Fruit fly (Drosophila melanogaster): ENCODE results near the gene Nepl8.
A peak's percentile ranks its signal among the peaks of the same experiment; 100 is the strongest.

Gene Nepl8

dm6 chr2L:16521345-16522285 is 33.7 kb downstream of the Nepl8 start (continued):
- TF ChIP-seq crp (GFP tag; optimal IDR thresholded peaks at IDR 0.05) = peak in 1 of 2 experiments; percentile 46
- TF ChIP-seq CG18764 (GFP tag; optimal IDR thresholded peaks at IDR 0.05) = peak; percentile 75
- TF ChIP-seq Atf6 (GFP tag; IDR thresholded peaks at IDR 0.05) = peak; percentile 80
- peak; percentile 76; the same call in 1 of the 2 replicates for TF ChIP-seq CG14014 (GFP tag; IDR thresholded peaks at IDR 0.05)
- TF ChIP-seq H15 (GFP tag; IDR thresholded peaks at IDR 0.05) = 0 out of 3 replicates have a peak, but pooled peaks have one; percentile 47
- peak; percentile 91 for TF ChIP-seq Sox100B (GFP tag; optimal IDR thresholded peaks at IDR 0.05)
- TF ChIP-seq danr (GFP tag; IDR thresholded peaks at IDR 0.05) = peak; percentile 34; the same call in 1 of the 2 replicates
- TF ChIP-seq tgo (GFP tag; IDR thresholded peaks at IDR 0.05) = peak; percentile 63; the same call in 2 of the 3 replicates
- TF ChIP-seq CG1602 (GFP tag; optimal IDR thresholded peaks at IDR 0.05) = peak; percentile 67
- TF ChIP-seq Nf-YB (GFP tag; optimal IDR thresholded peaks at IDR 0.05) = peak; percentile 81
- peak; percentile 68 for TF ChIP-seq pros (GFP tag; optimal IDR thresholded peaks at IDR 0.05)
- TF ChIP-seq CG9932 (GFP tag; IDR thresholded peaks at IDR 0.05) = 0 out of 2 replicates have a peak, but pooled peaks have one; percentile 6
- TF ChIP-seq E2f2 (GFP tag; IDR thresholded peaks at IDR 0.05) = peak; percentile 39; the same call in 1 of the 2 replicates
- TF ChIP-seq Adf1 (GFP tag; IDR thresholded peaks at IDR 0.05) = peak; percentile 80
- TF ChIP-seq CG31224 (GFP tag; IDR thresholded peaks at IDR 0.05) = no peak
- no peak for TF ChIP-seq tna (GFP tag; IDR thresholded peaks at IDR 0.05; ENCODE audit: partially characterized antibody)
- peak; percentile 83 for TF ChIP-seq Blimp-1 (GFP tag; optimal IDR thresholded peaks at IDR 0.05)
- TF ChIP-seq slou (GFP tag; optimal IDR thresholded peaks at IDR 0.05) = peak; percentile 39
- TF ChIP-seq luna (GFP tag; optimal IDR thresholded peaks at IDR 0.05) = peak; percentile 22
- peak; percentile 81 for TF ChIP-seq gem (tag; optimal IDR thresholded peaks at IDR 0.05)
- no peak for TF ChIP-seq CG11085 (GFP tag; IDR thresholded peaks at IDR 0.05)
- TF ChIP-seq CHES-1-like (GFP tag; optimal IDR thresholded peaks at IDR 0.05) = peak; percentile 83
- no peak for TF ChIP-seq eve (GFP tag; optimal IDR thresholded peaks at IDR 0.05)
- TF ChIP-seq org-1 (GFP tag; optimal IDR thresholded peaks at IDR 0.05) = peak; percentile 95
- TF ChIP-seq HLH54F (GFP tag; optimal IDR thresholded peaks at IDR 0.05) = no peak
- no peak for TF ChIP-seq fru (optimal IDR thresholded peaks at IDR 0.05)
- 0 out of 2 replicates have a peak, but pooled peaks have one; percentile 28 for TF ChIP-seq CG43689 (GFP tag; IDR thresholded peaks at IDR 0.05)
- TF ChIP-seq CG8290 (GFP tag; optimal IDR thresholded peaks at IDR 0.05) = peak; percentile 75
- peak; percentile 94 for TF ChIP-seq CG8290 (tag; optimal IDR thresholded peaks at IDR 0.05)
- peak; percentile 90 for TF ChIP-seq TFAM (GFP tag; optimal IDR thresholded peaks at IDR 0.05)
- peak; percentile 80 for TF ChIP-seq schlank (tag; optimal IDR thresholded peaks at IDR 0.05)
- TF ChIP-seq Ssrp (tag; optimal IDR thresholded peaks at IDR 0.05) = peak; percentile 23
- TF ChIP-seq CoRest (tag; optimal IDR thresholded peaks at IDR 0.05) = peak; percentile 73
- peak; percentile 91 for TF ChIP-seq HHEX (GFP tag; optimal IDR thresholded peaks at IDR 0.05)
- peak; percentile 72 for TF ChIP-seq pfk (GFP tag; optimal IDR thresholded peaks at IDR 0.05)
- TF ChIP-seq CG10321 (GFP tag; IDR thresholded peaks at IDR 0.05) = peak; percentile 85
- TF ChIP-seq exex (tag; optimal IDR thresholded peaks at IDR 0.05) = peak; percentile 53
- TF ChIP-seq CG32767 (GFP tag; IDR thresholded peaks at IDR 0.05) = peak; percentile 64; the same call in 1 of the 2 replicates
- peak; percentile 98 for TF ChIP-seq nau (GFP tag; optimal IDR thresholded peaks at IDR 0.05)
- TF ChIP-seq mam (GFP tag; optimal IDR thresholded peaks at IDR 0.05) = no peak
- TF ChIP-seq chn (GFP tag; optimal IDR thresholded peaks at IDR 0.05) = peak; percentile 67
- peak; percentile 99 for TF ChIP-seq ac (GFP tag; optimal IDR thresholded peaks at IDR 0.05)
- peak; percentile 33; the same call in 1 of the 2 replicates for TF ChIP-seq NFAT (GFP tag; IDR thresholded peaks at IDR 0.05)
- TF ChIP-seq Dll (GFP tag; IDR thresholded peaks at IDR 0.05; ENCODE audit: partially characterized antibody) = peak; percentile 38; the same call in 2 of the 4 replicates
- no peak for TF ChIP-seq Hmx (GFP tag; optimal IDR thresholded peaks at IDR 0.05)
- TF ChIP-seq da (GFP tag; optimal IDR thresholded peaks at IDR 0.05) = peak; percentile 91
- TF ChIP-seq E2f1 (GFP tag; IDR thresholded peaks at IDR 0.05) = peak; percentile 69
- TF ChIP-seq CG14441 (GFP tag; IDR thresholded peaks at IDR 0.05) = peak; percentile 62; the same call in 1 of the 2 replicates
- peak; percentile 66 for TF ChIP-seq CG12391 (tag; optimal IDR thresholded peaks at IDR 0.05)

Measured in whole organism, embryonic.